Worm (Caenorhabditis elegans) whole organism, early embryonic: ENCODE data around the gene T24C12.4.

Source experiments
- B0310.2 ChIP-seq: sonication (generic microtip); optimal IDR thresholded peaks from 2 replicates; lab custom pipeline; 2016; ENCODE audit warnings: mild to moderate bottlenecking, missing genetic modification characterization, missing compliant biosample characterization
- F13C5.2 ChIP-seq: sonication (generic microtip); optimal IDR thresholded peaks from 2 replicates; lab custom pipeline; 2017; ENCODE audit warnings: mild to moderate bottlenecking, missing genetic modification characterization, inconsistent platforms, missing compliant biosample characterization
- aly-1 ChIP-seq: sonication (generic microtip); optimal IDR thresholded peaks from 2 replicates; lab custom pipeline; 2016; ENCODE audit warnings: missing genetic modification characterization, missing compliant biosample characterization
- ama-1 ChIP-seq: fragments of 150-350 bp; optimal IDR thresholded peaks from 2 replicates; lab custom pipeline; 2014
- ceh-13 ChIP-seq: fragments of 200-800 bp; sonication (Bioruptor generic); optimal IDR thresholded peaks from 2 replicates; lab custom pipeline; 2018; ENCODE audit warnings: mild to moderate bottlenecking, missing genetic modification characterization, missing compliant biosample characterization
- ets-7 ChIP-seq: sonication (generic microtip); optimal IDR thresholded peaks from 2 replicates; lab custom pipeline; 2016; ENCODE audit warnings: missing genotype, missing genetic modification characterization, missing compliant biosample characterization
- flt-1 ChIP-seq: fragments of 200-800 bp; sonication (Bioruptor generic); IDR thresholded peaks from 2 replicates; pipeline ENCODE4 v1.3.6; 2022; ENCODE audit warnings: missing genetic modification characterization, missing compliant biosample characterization
- hmbx-1 ChIP-seq: sonication (generic microtip); optimal IDR thresholded peaks from 2 replicates; lab custom pipeline; 2016; ENCODE audit warnings: mild to moderate bottlenecking, missing genetic modification characterization, missing compliant biosample characterization
- hmg-4 ChIP-seq: fragments of 200-800 bp; sonication (Bioruptor generic); optimal IDR thresholded peaks from 2 replicates; lab custom pipeline; 2018; ENCODE audit warnings: mild to moderate bottlenecking, missing genetic modification characterization, missing compliant biosample characterization
- hnd-1 ChIP-seq: sonication (generic microtip); optimal IDR thresholded peaks from 2 replicates; lab custom pipeline; 2016; ENCODE audit warnings: missing genetic modification characterization, missing compliant biosample characterization
- scrt-1 ChIP-seq: fragments of 200-800 bp; sonication (Bioruptor generic); IDR thresholded peaks from 2 replicates; pipeline ENCODE4 v1.3.6; 2022; ENCODE audit warnings: missing genetic modification characterization, missing compliant biosample characterization
- sea-1 ChIP-seq: fragments of 200-800 bp; sonication (Bioruptor generic); conservative IDR thresholded peaks from 2 replicates; pipeline ENCODE4 v1.3.6; 2022; ENCODE audit warnings: missing genetic modification characterization, missing compliant biosample characterization
- tbx-37 ChIP-seq: fragments of 200-800 bp; sonication (Bioruptor generic); conservative IDR thresholded peaks from 2 replicates; pipeline ENCODE4 v1.3.6; 2022; ENCODE audit warnings: missing genetic modification reagents, missing genetic modification characterization, missing compliant biosample characterization

ce11 chrX:2213400-2214362 lies 8.8 kb upstream of the T24C12.4 start:
- TF ChIP-seq hmbx-1 (tag; lab: Kevin White, UChicago), result no peak
- TF ChIP-seq aly-1 (tag; lab: Kevin White, UChicago), result no peak
- TF ChIP-seq sea-1 (GFP tag; lab: Robert Waterston, UW), result no peak
- no peak for TF ChIP-seq ama-1
- no peak for TF ChIP-seq flt-1
- no peak for TF ChIP-seq hnd-1 (tag; lab: Kevin White, UChicago)
- no peak for TF ChIP-seq ets-7
- TF ChIP-seq F13C5.2, result no peak
- TF ChIP-seq ceh-13, result no peak
- no peak for TF ChIP-seq hmg-4 (GFP tag; lab: Kevin White, UChicago)
- TF ChIP-seq scrt-1 (GFP tag; lab: Robert Waterston, UW), result no peak
- no peak for TF ChIP-seq tbx-37 (GFP tag; lab: Robert Waterston, UW)
- no peak for TF ChIP-seq B0310.2
